Worm (Caenorhabditis elegans) whole organism, L2 larva: ENCODE measurements around the gene srt-5.

ENCODE experiments used
- ZK546.5 ChIP-seq: sonication (generic microtip); optimal IDR thresholded peaks from 2 replicates; lab custom pipeline; 2017; ENCODE audit warnings: missing biosample characterization, missing genetic modification characterization
- ama-1 ChIP-seq: fragments of 150-350 bp; optimal IDR thresholded peaks from 2 replicates; lab custom pipeline; 2018; ENCODE audit warnings: inconsistent platforms
- egl-27 ChIP-seq: sonication (generic microtip); optimal IDR thresholded peaks from 3 replicates; lab custom pipeline; 2017; ENCODE audit warnings: missing biosample characterization, missing genetic modification reagents, missing genetic modification characterization
- elt-3 ChIP-seq: sonication (generic microtip); optimal IDR thresholded peaks from 2 replicates; lab custom pipeline; 2017; ENCODE audit warnings: missing biosample characterization, missing genetic modification characterization
- gmeb-1 ChIP-seq: fragments of 150-350 bp; optimal IDR thresholded peaks from 2 replicates; lab custom pipeline; 2014; ENCODE audit warnings: missing biosample characterization, missing genetic modification characterization
- mab-5 ChIP-seq: fragments of 150-350 bp; optimal IDR thresholded peaks from 2 replicates; lab custom pipeline; 2014; ENCODE audit warnings: missing biosample characterization, missing genetic modification characterization
- mdl-1 ChIP-seq, 2 experiments: fragments of 150-350 bp in 1 of 2; sonication (generic microtip) in 1 of 2; optimal IDR thresholded peaks; 2 replicates each; lab custom pipeline; 2017; ENCODE audit warnings: missing biosample characterization in 2 of 2, missing genetic modification characterization in 2 of 2
- nhr-11 ChIP-seq: fragments of 150-350 bp; optimal IDR thresholded peaks from 2 replicates; lab custom pipeline; 2014; ENCODE audit warnings: missing biosample characterization, missing genetic modification characterization
- nhr-237 ChIP-seq: fragments of 150-350 bp; optimal IDR thresholded peaks from 2 replicates; lab custom pipeline; 2014; ENCODE audit warnings: missing biosample characterization, missing genetic modification characterization
- nhr-6 ChIP-seq: fragments of 150-350 bp; optimal IDR thresholded peaks from 2 replicates; lab custom pipeline; 2014; ENCODE audit warnings: missing biosample characterization, missing genetic modification characterization
- nhr-77 ChIP-seq: fragments of 150-350 bp; optimal IDR thresholded peaks from 2 replicates; lab custom pipeline; 2014; ENCODE audit warnings: missing biosample characterization, missing genetic modification characterization
- sma-3 ChIP-seq: sonication (generic microtip); optimal IDR thresholded peaks from 2 replicates; lab custom pipeline; 2016; ENCODE audit warnings: missing genetic modification reagents, missing genetic modification characterization, missing compliant biosample characterization
- unc-39 ChIP-seq: fragments of 150-350 bp; optimal IDR thresholded peaks from 2 replicates; lab custom pipeline; 2014; ENCODE audit warnings: missing biosample characterization, missing genetic modification characterization
- unc-62 ChIP-seq: fragments of 150-350 bp; optimal IDR thresholded peaks from 2 replicates; lab custom pipeline; 2014; ENCODE audit warnings: missing biosample characterization, missing genetic modification reagents, missing genetic modification characterization

ce11 chrV:3039282-3039681 lies 41.4 kb downstream of the srt-5 start, which contains the start of gene chpf-2:
- no peak for TF ChIP-seq mab-5 (tag; lab: Kevin White, UChicago)
- no peak for TF ChIP-seq nhr-237 (tag; lab: Kevin White, UChicago)
- no peak for TF ChIP-seq nhr-11 (tag; lab: Kevin White, UChicago)
- no peak for TF ChIP-seq gmeb-1 (tag; lab: Kevin White, UChicago)
- TF ChIP-seq egl-27 (tag; lab: Kevin White, UChicago): no peak
- TF ChIP-seq unc-62 (GFP tag; lab: Kevin White, UChicago): no peak
- TF ChIP-seq mdl-1 (tag; optimal IDR thresholded peaks at IDR 0.05; lab: Kevin White, UChicago): no peak
- no peak for TF ChIP-seq nhr-77 (tag; lab: Kevin White, UChicago)
- TF ChIP-seq elt-3: no peak
- no peak for TF ChIP-seq ZK546.5 (tag; lab: Kevin White, UChicago)
- no peak for TF ChIP-seq nhr-6 (tag; lab: Kevin White, UChicago)
- TF ChIP-seq unc-39 (tag; lab: Kevin White, UChicago): no peak
- TF ChIP-seq ama-1 (lab: Kevin White, UChicago): no peak
- no peak for TF ChIP-seq sma-3 (GFP tag; lab: Kevin White, UChicago)
